Worm (Caenorhabditis elegans) whole organism, L4/young adult: ENCODE results near the gene K03B8.4.

Source experiments
- W03F9.2 ChIP-seq: fragments of 150-350 bp; optimal IDR thresholded peaks from 2 replicates; lab custom pipeline; 2014; ENCODE audit warnings: missing biosample characterization, missing genetic modification characterization
- dao-5 ChIP-seq: sonication (generic microtip); optimal IDR thresholded peaks from 2 replicates; lab custom pipeline; 2016; ENCODE audit warnings: missing genotype, missing genetic modification characterization, moderate library complexity, missing compliant biosample characterization
- him-1 ChIP-seq: sonication (generic microtip); optimal IDR thresholded peaks from 2 replicates; lab custom pipeline; 2016; ENCODE audit warnings: missing genotype, missing genetic modification reagents, missing genetic modification characterization, missing compliant biosample characterization

ce11 chrV:11403059-11403458, 8.1 kb upstream of the K03B8.4 start:
- TF ChIP-seq him-1, result no peak
- TF ChIP-seq dao-5 (tag; lab: Kevin White, UChicago), result no peak
- no peak for TF ChIP-seq W03F9.2 (tag; lab: Kevin White, UChicago)
